Worm (Caenorhabditis elegans) whole organism, L3 larva: ENCODE results near the gene nspg-1.

Experiments used
- ZK546.5 ChIP-seq: sonication (generic microtip); optimal IDR thresholded peaks from 2 replicates; lab custom pipeline; 2017; ENCODE audit warnings: missing biosample characterization, missing genetic modification characterization
- ceh-28 ChIP-seq: fragments of 150-350 bp; optimal IDR thresholded peaks from 2 replicates; lab custom pipeline; 2014; ENCODE audit warnings: missing biosample characterization, missing genetic modification reagents, missing genetic modification characterization
- elt-3 ChIP-seq, 3 experiments: fragments of 150-350 bp in 1 of 3; sonication (generic microtip) in 2 of 3; optimal IDR thresholded peaks; 2 replicates in 2 of 3; 4 replicates in 1 of 3; lab custom pipeline; 2014 to 2017; ENCODE audit warnings: missing biosample characterization in 3 of 3, missing genetic modification characterization in 3 of 3
- jun-1 ChIP-seq: fragments of 150-350 bp; optimal IDR thresholded peaks from 2 replicates; lab custom pipeline; 2014; ENCODE audit warnings: missing biosample characterization, missing genetic modification reagents, missing genetic modification characterization
- mdl-1 ChIP-seq: fragments of 150-350 bp; optimal IDR thresholded peaks from 2 replicates; lab custom pipeline; 2014; ENCODE audit warnings: missing biosample characterization, missing genetic modification characterization
- nfya-1 ChIP-seq: sonication (generic microtip); optimal IDR thresholded peaks from 2 replicates; lab custom pipeline; 2017; ENCODE audit warnings: missing genetic modification characterization, mild to moderate bottlenecking, missing compliant biosample characterization, antibody characterized with exemption, moderate library complexity; ENCODE audit not compliant: insufficient read depth
- nhr-237 ChIP-seq: fragments of 150-350 bp; optimal IDR thresholded peaks from 2 replicates; lab custom pipeline; 2014; ENCODE audit warnings: missing biosample characterization, missing genetic modification characterization
- pqm-1 ChIP-seq: fragments of 150-350 bp; optimal IDR thresholded peaks from 2 replicates; lab custom pipeline; 2017; ENCODE audit warnings: missing biosample characterization, missing genetic modification characterization, inconsistent platforms
- sea-2 ChIP-seq: fragments of 150-350 bp; sonication (generic microtip); optimal IDR thresholded peaks from 4 replicates; lab custom pipeline; 2014; ENCODE audit warnings: missing biosample characterization, missing genetic modification reagents, missing genetic modification characterization
- skn-1 ChIP-seq: fragments of 150-350 bp; optimal IDR thresholded peaks from 2 replicates; lab custom pipeline; 2014; ENCODE audit warnings: missing biosample characterization, missing genetic modification characterization
- unc-39 ChIP-seq: sonication (generic microtip); optimal IDR thresholded peaks from 4 replicates; lab custom pipeline; 2017; ENCODE audit warnings: missing biosample characterization, missing genetic modification characterization

- TF ChIP-seq nfya-1 (no peak), mdl-1 (no peak), jun-1 (tag; lab: Kevin White, UChicago) (no peak), pqm-1 (tag; lab: Kevin White, UChicago) (no peak), unc-39 (tag; lab: Kevin White, UChicago) (no peak), ceh-28 (tag; lab: Kevin White, UChicago) (no peak), ZK546.5 (tag; lab: Kevin White, UChicago) (no peak), skn-1 (no peak), nhr-237 (tag; lab: Kevin White, UChicago) (no peak), sea-2 (GFP tag; lab: Kevin White, UChicago) (no peak), elt-3 (tag; optimal IDR thresholded peaks at IDR 0.05; lab: Kevin White, UChicago) (no peak)
Measured at ce11 chrV:12867997-12868396, at the start of gene nspg-1.
